Worm (Caenorhabditis elegans) whole organism, L2 larva: Measurements from ENCODE around the gene R04B3.1.

Source experiments
- C34F6.9 ChIP-seq: fragments of 150-350 bp; optimal IDR thresholded peaks from 2 replicates; lab custom pipeline; 2014; ENCODE audit warnings: missing biosample characterization, missing genetic modification characterization
- F13H6.1 ChIP-seq: sonication (generic microtip); optimal IDR thresholded peaks from 2 replicates; lab custom pipeline; 2016; ENCODE audit warnings: missing genetic modification characterization, missing compliant biosample characterization
- R02D3.7 ChIP-seq: fragments of 150-350 bp; optimal IDR thresholded peaks from 2 replicates; lab custom pipeline; 2014; ENCODE audit warnings: missing biosample characterization, missing genetic modification characterization
- Y55F3AM.14 ChIP-seq: fragments of 200-800 bp; sonication (Bioruptor generic); optimal IDR thresholded peaks from 2 replicates; lab custom pipeline; 2018; ENCODE audit warnings: mild to moderate bottlenecking, missing genetic modification characterization, missing compliant biosample characterization
- ZK546.5 ChIP-seq: sonication (generic microtip); optimal IDR thresholded peaks from 2 replicates; lab custom pipeline; 2017; ENCODE audit warnings: missing biosample characterization, missing genetic modification characterization
- alr-1 ChIP-seq: fragments of 150-350 bp; optimal IDR thresholded peaks from 2 replicates; lab custom pipeline; 2014; ENCODE audit warnings: missing biosample characterization, missing genetic modification characterization
- aly-2 ChIP-seq: fragments of 150-350 bp; optimal IDR thresholded peaks from 2 replicates; lab custom pipeline; 2014; ENCODE audit warnings: missing biosample characterization, missing genetic modification characterization
- ama-1 ChIP-seq: fragments of 150-350 bp; optimal IDR thresholded peaks from 2 replicates; lab custom pipeline; 2018; ENCODE audit warnings: inconsistent platforms
- blmp-1 ChIP-seq: sonication (generic microtip); optimal IDR thresholded peaks from 2 replicates; lab custom pipeline; 2017; ENCODE audit warnings: missing genetic modification characterization, mild to moderate bottlenecking, missing compliant biosample characterization, antibody characterized with exemption, moderate library complexity; ENCODE audit not compliant: insufficient read depth
- ceh-16 ChIP-seq: fragments of 150-350 bp; optimal IDR thresholded peaks from 2 replicates; lab custom pipeline; 2014; ENCODE audit warnings: missing biosample characterization, missing genetic modification characterization
- ceh-82 ChIP-seq: fragments of 150-350 bp; optimal IDR thresholded peaks from 2 replicates; lab custom pipeline; 2014; ENCODE audit warnings: missing biosample characterization, missing genetic modification characterization
- crh-2 ChIP-seq: sonication (generic microtip); optimal IDR thresholded peaks from 2 replicates; lab custom pipeline; 2017; ENCODE audit warnings: missing biosample characterization, missing genetic modification characterization
- dmd-4 ChIP-seq: sonication (generic microtip); optimal IDR thresholded peaks from 2 replicates; lab custom pipeline; 2017; ENCODE audit warnings: missing biosample characterization, missing genetic modification characterization
- egl-27 ChIP-seq: sonication (generic microtip); optimal IDR thresholded peaks from 3 replicates; lab custom pipeline; 2017; ENCODE audit warnings: missing biosample characterization, missing genetic modification reagents, missing genetic modification characterization
- elt-1 ChIP-seq: fragments of 150-350 bp; optimal IDR thresholded peaks from 2 replicates; lab custom pipeline; 2014; ENCODE audit warnings: missing biosample characterization, missing genetic modification characterization
- elt-3 ChIP-seq: sonication (generic microtip); optimal IDR thresholded peaks from 2 replicates; lab custom pipeline; 2017; ENCODE audit warnings: missing biosample characterization, missing genetic modification characterization
- fos-1 ChIP-seq: fragments of 150-350 bp; optimal IDR thresholded peaks from 2 replicates; lab custom pipeline; 2014; ENCODE audit warnings: missing biosample characterization, missing genetic modification characterization
- gmeb-1 ChIP-seq: fragments of 150-350 bp; optimal IDR thresholded peaks from 2 replicates; lab custom pipeline; 2014; ENCODE audit warnings: missing biosample characterization, missing genetic modification characterization
- lin-11 ChIP-seq: fragments of 150-350 bp; sonication (generic microtip); optimal IDR thresholded peaks from 2 replicates; lab custom pipeline; 2014; ENCODE audit warnings: missing biosample characterization, missing genetic modification characterization, inconsistent platforms, mixed read lengths
- lin-13 ChIP-seq: fragments of 150-350 bp; optimal IDR thresholded peaks from 2 replicates; lab custom pipeline; 2014; ENCODE audit warnings: missing biosample characterization, missing genetic modification reagents, missing genetic modification characterization
- lin-39 ChIP-seq: fragments of 150-350 bp; optimal IDR thresholded peaks from 2 replicates; lab custom pipeline; 2014; ENCODE audit warnings: missing biosample characterization, missing genetic modification reagents, missing genetic modification characterization
- lsy-2 ChIP-seq, 2 experiments: fragments of 150-350 bp in 1 of 2; sonication (generic microtip) in 1 of 2; optimal IDR thresholded peaks; 2 replicates each; lab custom pipeline; 2014 to 2017; ENCODE audit warnings: missing biosample characterization in 2 of 2, missing genetic modification characterization in 2 of 2
- mab-5 ChIP-seq: fragments of 150-350 bp; optimal IDR thresholded peaks from 2 replicates; lab custom pipeline; 2014; ENCODE audit warnings: missing biosample characterization, missing genetic modification characterization
- mbf-1 ChIP-seq: sonication (generic microtip); optimal IDR thresholded peaks from 2 replicates; lab custom pipeline; 2017; ENCODE audit warnings: missing biosample characterization, missing genetic modification characterization
- mdl-1 ChIP-seq, 2 experiments: fragments of 150-350 bp in 1 of 2; sonication (generic microtip) in 1 of 2; optimal IDR thresholded peaks; 2 replicates each; lab custom pipeline; 2017; ENCODE audit warnings: missing biosample characterization in 2 of 2, missing genetic modification characterization in 2 of 2
- nhr-10 ChIP-seq: sonication (generic microtip); optimal IDR thresholded peaks from 2 replicates; lab custom pipeline; 2017; ENCODE audit warnings: missing biosample characterization, missing genetic modification characterization
- nhr-11 ChIP-seq: fragments of 150-350 bp; optimal IDR thresholded peaks from 2 replicates; lab custom pipeline; 2014; ENCODE audit warnings: missing biosample characterization, missing genetic modification characterization
- nhr-12 ChIP-seq: fragments of 150-350 bp; optimal IDR thresholded peaks from 2 replicates; lab custom pipeline; 2014; ENCODE audit warnings: missing biosample characterization, missing genetic modification characterization
- nhr-129 ChIP-seq: fragments of 150-350 bp; optimal IDR thresholded peaks from 2 replicates; lab custom pipeline; 2014; ENCODE audit warnings: missing biosample characterization, missing genetic modification characterization
- nhr-21 ChIP-seq: fragments of 150-350 bp; optimal IDR thresholded peaks from 2 replicates; lab custom pipeline; 2014; ENCODE audit warnings: missing biosample characterization, missing genetic modification characterization
- nhr-23 ChIP-seq: fragments of 150-350 bp; optimal IDR thresholded peaks from 2 replicates; lab custom pipeline; 2014; ENCODE audit warnings: missing biosample characterization, missing genetic modification reagents, missing genetic modification characterization
- nhr-237 ChIP-seq: fragments of 150-350 bp; optimal IDR thresholded peaks from 2 replicates; lab custom pipeline; 2014; ENCODE audit warnings: missing biosample characterization, missing genetic modification characterization
- nhr-25 ChIP-seq: fragments of 150-350 bp; sonication (generic microtip); optimal IDR thresholded peaks from 3 replicates; lab custom pipeline; 2014; ENCODE audit warnings: missing biosample characterization, missing genetic modification characterization
- nhr-6 ChIP-seq: fragments of 150-350 bp; optimal IDR thresholded peaks from 2 replicates; lab custom pipeline; 2014; ENCODE audit warnings: missing biosample characterization, missing genetic modification characterization
- nhr-77 ChIP-seq: fragments of 150-350 bp; optimal IDR thresholded peaks from 2 replicates; lab custom pipeline; 2014; ENCODE audit warnings: missing biosample characterization, missing genetic modification characterization
- peb-1 ChIP-seq: fragments of 150-350 bp; optimal IDR thresholded peaks from 2 replicates; lab custom pipeline; 2014; ENCODE audit warnings: missing biosample characterization, missing genetic modification characterization
- sem-4 ChIP-seq: fragments of 150-350 bp; optimal IDR thresholded peaks from 2 replicates; lab custom pipeline; 2014; ENCODE audit warnings: missing biosample characterization, missing genetic modification reagents, missing genetic modification characterization
- skn-1 ChIP-seq: sonication (generic microtip); optimal IDR thresholded peaks from 2 replicates; lab custom pipeline; 2017; ENCODE audit warnings: missing biosample characterization, missing genetic modification characterization
- sma-3 ChIP-seq: sonication (generic microtip); optimal IDR thresholded peaks from 2 replicates; lab custom pipeline; 2016; ENCODE audit warnings: missing genetic modification reagents, missing genetic modification characterization, missing compliant biosample characterization
- sma-9 ChIP-seq, 2 experiments: fragments of 150-350 bp in 1 of 2; sonication (generic microtip) in 1 of 2; optimal IDR thresholded peaks; 2 replicates each; lab custom pipeline; 2014 to 2016; ENCODE audit warnings: missing genetic modification characterization in 2 of 2, mild to moderate bottlenecking in 1 of 2, missing biosample characterization in 1 of 2, missing compliant biosample characterization in 1 of 2, missing genetic modification reagents in 1 of 2, moderate library complexity in 1 of 2
- snpc-4 ChIP-seq: fragments of 150-350 bp; optimal IDR thresholded peaks from 2 replicates; lab custom pipeline; 2014; ENCODE audit warnings: missing biosample characterization, missing genetic modification characterization
- unc-39 ChIP-seq: fragments of 150-350 bp; optimal IDR thresholded peaks from 2 replicates; lab custom pipeline; 2014; ENCODE audit warnings: missing biosample characterization, missing genetic modification characterization
- unc-55 ChIP-seq: fragments of 150-350 bp; sonication (generic microtip); optimal IDR thresholded peaks from 3 replicates; lab custom pipeline; 2014; ENCODE audit warnings: missing biosample characterization, missing genetic modification reagents, missing genetic modification characterization
- unc-62 ChIP-seq: fragments of 150-350 bp; optimal IDR thresholded peaks from 2 replicates; lab custom pipeline; 2014; ENCODE audit warnings: missing biosample characterization, missing genetic modification reagents, missing genetic modification characterization
- zag-1 ChIP-seq: fragments of 150-350 bp; optimal IDR thresholded peaks from 2 replicates; lab custom pipeline; 2014; ENCODE audit warnings: missing biosample characterization, missing genetic modification characterization
- ztf-1 ChIP-seq: fragments of 200-800 bp; sonication (Bioruptor generic); conservative IDR thresholded peaks from 2 replicates; pipeline ENCODE4 v1.3.6; 2022; ENCODE audit warnings: missing genetic modification characterization, missing compliant biosample characterization
- ztf-11 ChIP-seq: sonication (generic microtip); optimal IDR thresholded peaks from 2 replicates; lab custom pipeline; 2017; ENCODE audit warnings: missing biosample characterization, missing genetic modification characterization
- ztf-4 ChIP-seq: fragments of 150-350 bp; optimal IDR thresholded peaks from 2 replicates; lab custom pipeline; 2014; ENCODE audit warnings: missing biosample characterization, missing genetic modification characterization

Gene R04B3.1

DNA sequence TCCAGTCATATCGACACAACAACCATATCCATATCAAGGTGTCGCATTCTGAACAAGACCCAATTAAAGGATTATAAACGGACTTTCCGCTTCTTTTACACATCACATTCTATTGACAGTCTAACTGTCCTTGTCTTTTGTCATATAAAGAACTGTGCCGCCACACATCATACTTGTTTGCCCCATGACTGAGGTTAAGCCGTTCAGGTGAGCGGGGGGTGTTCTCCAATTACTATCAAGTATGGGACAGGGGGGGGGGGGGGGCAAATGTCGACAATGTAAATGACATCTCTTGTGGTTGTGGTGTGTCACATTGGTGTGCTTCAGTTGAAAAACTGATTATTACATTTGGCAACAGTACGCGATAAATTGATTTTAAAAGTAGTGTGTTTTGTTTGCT lies 37.4 kb downstream of the R04B3.1 start:
- no peak for TF ChIP-seq F13H6.1 (tag; lab: Kevin White, UChicago)
- no peak for TF ChIP-seq unc-62 (GFP tag; lab: Kevin White, UChicago)
- TF ChIP-seq R02D3.7 (tag; lab: Kevin White, UChicago), result no peak
- no peak for TF ChIP-seq sma-9 (GFP tag; optimal IDR thresholded peaks at IDR 0.05; lab: Kevin White, UChicago)
- no peak for TF ChIP-seq sma-9 (tag; optimal IDR thresholded peaks at IDR 0.05; lab: Kevin White, UChicago)
- no peak for TF ChIP-seq blmp-1
- no peak for TF ChIP-seq unc-39 (tag; lab: Kevin White, UChicago)
- no peak for TF ChIP-seq peb-1 (tag; lab: Kevin White, UChicago)
- no peak for TF ChIP-seq nhr-10 (tag; lab: Kevin White, UChicago)
- TF ChIP-seq alr-1 (tag; lab: Kevin White, UChicago), result no peak
- TF ChIP-seq nhr-77 (tag; lab: Kevin White, UChicago), result no peak
- no peak for TF ChIP-seq ztf-1 (GFP tag; lab: Robert Waterston, UW)
- TF ChIP-seq nhr-129, result no peak
- no peak for TF ChIP-seq ZK546.5 (tag; lab: Kevin White, UChicago)
- TF ChIP-seq sma-3 (GFP tag; lab: Kevin White, UChicago), result no peak

DNA sequence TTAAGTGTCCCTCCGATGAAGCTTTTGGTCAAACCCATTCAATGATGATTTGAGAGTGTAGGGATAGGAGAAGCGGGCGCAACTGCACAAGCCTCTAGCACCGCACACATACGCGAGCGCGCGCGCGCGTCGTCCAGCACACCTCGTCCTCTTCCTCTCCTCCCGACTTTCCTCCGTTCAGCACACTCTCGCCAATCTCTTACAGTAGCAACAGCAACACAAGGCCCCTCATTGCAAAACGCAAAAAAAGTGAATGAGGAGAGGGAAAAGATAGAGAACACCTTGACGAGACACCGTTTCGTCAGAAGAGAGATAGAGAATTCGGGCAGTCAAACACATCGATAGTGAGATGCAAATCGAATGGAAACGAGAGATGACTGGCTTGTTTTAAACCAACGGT lies 38.7 kb downstream of the R04B3.1 start:
- TF ChIP-seq nhr-237 (tag; lab: Kevin White, UChicago) (no peak), lin-11 (tag; lab: Kevin White, UChicago) (no peak), skn-1 (tag; lab: Kevin White, UChicago) (no peak), sma-3 (GFP tag; lab: Kevin White, UChicago) (peak; percentile 25), mab-5 (tag; lab: Kevin White, UChicago) (no peak), elt-1 (tag; lab: Kevin White, UChicago) (no peak), R02D3.7 (tag; lab: Kevin White, UChicago) (no peak), nhr-25 (tag; lab: Kevin White, UChicago) (peak; percentile 30), nhr-11 (tag; lab: Kevin White, UChicago) (no peak), nhr-6 (tag; lab: Kevin White, UChicago) (peak; percentile 9), lin-13 (no peak), fos-1 (tag; lab: Kevin White, UChicago) (peak; percentile 93), nhr-129 (peak; percentile 80), ceh-16 (tag; lab: Kevin White, UChicago) (peak; percentile 7), unc-39 (tag; lab: Kevin White, UChicago) (no peak), unc-55 (GFP tag; lab: Kevin White, UChicago) (peak; percentile 41), ztf-11 (tag; lab: Kevin White, UChicago) (no peak), ztf-4 (tag; lab: Kevin White, UChicago) (no peak), dmd-4 (tag; lab: Kevin White, UChicago) (no peak), Y55F3AM.14 (GFP tag; lab: Kevin White, UChicago) (no peak), blmp-1 (peak; percentile 36), sem-4 (peak; percentile 30), gmeb-1 (tag; lab: Kevin White, UChicago) (no peak), C34F6.9 (tag; lab: Kevin White, UChicago) (peak; percentile 59), mbf-1 (no peak), ama-1 (no peak), crh-2 (tag; lab: Kevin White, UChicago) (peak; percentile 40), nhr-12 (tag; lab: Kevin White, UChicago) (no peak), ceh-82 (tag; lab: Kevin White, UChicago) (no peak), ztf-1 (GFP tag; lab: Robert Waterston, UW) (no peak), alr-1 (tag; lab: Kevin White, UChicago) (no peak), sma-9 (GFP tag; optimal IDR thresholded peaks at IDR 0.05; lab: Kevin White, UChicago) (peak; percentile 14), sma-9 (tag; optimal IDR thresholded peaks at IDR 0.05; lab: Kevin White, UChicago) (no peak), ZK546.5 (tag; lab: Kevin White, UChicago) (no peak), nhr-10 (tag; lab: Kevin White, UChicago) (no peak), peb-1 (tag; lab: Kevin White, UChicago) (no peak), elt-3 (tag; lab: Kevin White, UChicago) (no peak), mdl-1 (tag; optimal IDR thresholded peaks at IDR 0.05; lab: Kevin White, UChicago) (no peak), zag-1 (tag; lab: Kevin White, UChicago) (no peak), unc-62 (GFP tag; lab: Kevin White, UChicago) (no peak), egl-27 (tag; lab: Kevin White, UChicago) (peak; percentile 19), lin-39 (no peak), aly-2 (tag; lab: Kevin White, UChicago) (no peak), lsy-2 (tag; optimal IDR thresholded peaks at IDR 0.05; lab: Kevin White, UChicago) (peak; percentile 9 to 44), snpc-4 (tag; lab: Kevin White, UChicago) (no peak), F13H6.1 (tag; lab: Kevin White, UChicago) (peak; percentile 78), nhr-23 (no peak), nhr-21 (tag; lab: Kevin White, UChicago) (peak; percentile 38), nhr-77 (tag; lab: Kevin White, UChicago) (no peak)
